Fruit fly (Drosophila melanogaster): ENCODE measurements around the gene crb.

crb gene

DNA sequence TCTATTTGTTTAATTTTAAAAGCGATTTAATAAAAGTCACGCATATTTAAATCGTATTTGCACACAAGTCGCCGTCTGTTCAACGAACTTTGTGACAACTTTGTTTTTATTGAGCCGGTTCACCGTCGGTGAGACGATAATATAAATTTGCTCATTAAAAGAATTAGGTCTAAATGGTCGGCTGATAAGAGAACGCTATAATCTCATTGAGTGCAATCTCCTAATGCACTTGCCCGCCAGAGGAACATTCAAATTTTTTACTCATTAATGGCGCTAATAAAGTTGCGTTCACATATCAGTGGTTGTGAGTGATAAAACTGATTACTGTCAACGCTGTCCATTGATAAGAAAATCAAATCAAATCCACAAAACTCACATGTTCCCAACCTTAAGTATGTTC is 16.1 kb upstream of the crb start:
- TF ChIP-seq CG8119 (GFP tag; IDR thresholded peaks at IDR 0.05), result no peak
- peak; percentile 69 for TF ChIP-seq vri (GFP tag; optimal IDR thresholded peaks at IDR 0.05)

- TF ChIP-seq svp (GFP tag), result peak; percentile 40
- no peak for TF ChIP-seq fd59A (GFP tag; optimal IDR thresholded peaks at IDR 0.05)
Observed at dm6 chr3R:24279291-24279690, 15.6 kb upstream of the crb start, which contains the start of gene shps. Gene shps, plus strand, starts transcription at chr3R:24279572.

- TF ChIP-seq CG6163 (GFP tag; IDR thresholded peaks at IDR 0.05), result no peak
- peak; percentile 52 for TF ChIP-seq fkh (GFP tag; optimal IDR thresholded peaks at IDR 0.05)
- TF ChIP-seq svp (GFP tag), result peak; percentile 80
Observed at dm6 chr3R:24282567-24283324, 12.1 kb upstream of the crb start.

dm6 chr3R:24283582-24284085 is 11.2 kb upstream of the crb start, which contains the start of gene CG6356:
Gene CG6356, plus strand, starts transcription at chr3R:24283955.
- TF ChIP-seq CG10669 (GFP tag; optimal IDR thresholded peaks at IDR 0.05) (no peak), Gug (GFP tag; IDR thresholded peaks at IDR 0.05) (peak; percentile 43), fd59A (GFP tag; optimal IDR thresholded peaks at IDR 0.05) (no peak), CG6792 (GFP tag; optimal IDR thresholded peaks at IDR 0.05) (no peak), CG32006 (GFP tag; optimal IDR thresholded peaks at IDR 0.05) (peak; percentile 36), Blimp-1 (GFP tag; optimal IDR thresholded peaks at IDR 0.05) (no peak), CG11294 (GFP tag; IDR thresholded peaks at IDR 0.05) (peak; percentile 14; the same call in 1 of the 2 replicates), Met (GFP tag; optimal IDR thresholded peaks at IDR 0.05) (no peak), Eip78C (GFP tag) (peak; percentile 5), Hr4 (GFP tag; optimal IDR thresholded peaks at IDR 0.05) (no peak), CG31627 (GFP tag; optimal IDR thresholded peaks at IDR 0.05) (no peak), CG15336 (GFP tag; IDR thresholded peaks at IDR 0.05) (peak; percentile 54; the same call in 1 of the 2 replicates), CG16779 (tag; optimal IDR thresholded peaks at IDR 0.05) (peak; percentile 42), CG9139 (GFP tag; optimal IDR thresholded peaks at IDR 0.05) (no peak), CG6163 (GFP tag; IDR thresholded peaks at IDR 0.05) (peak; percentile 27; the same call in 1 of the 3 replicates), CG11902 (GFP tag; optimal IDR thresholded peaks at IDR 0.05) (no peak), fkh (GFP tag; optimal IDR thresholded peaks at IDR 0.05) (no peak), salr (GFP tag; optimal IDR thresholded peaks at IDR 0.05) (no peak), eg (GFP tag; IDR thresholded peaks at IDR 0.05) (peak; percentile 67; the same call in 2 of the 3 replicates), CG1621 (tag; optimal IDR thresholded peaks at IDR 0.05) (peak; percentile 6), CG6854 (GFP tag; optimal IDR thresholded peaks at IDR 0.05) (no peak), esn (GFP tag; optimal IDR thresholded peaks at IDR 0.05) (no peak), Sox15 (GFP tag; optimal IDR thresholded peaks at IDR 0.05) (no peak), ss (GFP tag; optimal IDR thresholded peaks at IDR 0.05) (peak in 1 of 2 experiments; percentile 21), achi (GFP tag; optimal IDR thresholded peaks at IDR 0.05) (no peak), OdsH (GFP tag; optimal IDR thresholded peaks at IDR 0.05) (no peak), dsx (GFP tag; optimal IDR thresholded peaks at IDR 0.05; ENCODE audit: poor library complexity, severe bottlenecking) (peak; percentile 8), CG10631 (GFP tag; optimal IDR thresholded peaks at IDR 0.05) (no peak), spab (GFP tag; optimal IDR thresholded peaks at IDR 0.05) (no peak), Eip93F (GFP tag; optimal IDR thresholded peaks at IDR 0.05) (no peak), CG7368 (GFP tag; optimal IDR thresholded peaks at IDR 0.05) (no peak), Ets21C (GFP tag; optimal IDR thresholded peaks at IDR 0.05) (no peak), CG6808 (GFP tag; optimal IDR thresholded peaks at IDR 0.05) (peak; percentile 13), Sox102F (GFP tag; optimal IDR thresholded peaks at IDR 0.05) (no peak), cyc (GFP tag; optimal IDR thresholded peaks at IDR 0.05) (no peak), Eip75B (GFP tag; optimal IDR thresholded peaks at IDR 0.05) (no peak), CG8119 (GFP tag; IDR thresholded peaks at IDR 0.05) (peak; percentile 37; the same call in 1 of the 3 replicates), acj6 (GFP tag; optimal IDR thresholded peaks at IDR 0.05) (no peak), vri (GFP tag; optimal IDR thresholded peaks at IDR 0.05) (no peak), CG34406 (GFP tag; optimal IDR thresholded peaks at IDR 0.05) (no peak), net (GFP tag; optimal IDR thresholded peaks at IDR 0.05) (no peak), topi (GFP tag; optimal IDR thresholded peaks at IDR 0.05) (no peak)

Measured in whole organism, prepupa.